Fruit fly (Drosophila melanogaster): ENCODE data around the gene Cpr62Bc.

Gene Cpr62Bc

dm6 chr3L:1856467-1857350 is 14.8 kb upstream of the Cpr62Bc start, which contains the start of gene CG12024 (continued):
- peak; percentile 15 for TF ChIP-seq CG6808 (GFP tag; optimal IDR thresholded peaks at IDR 0.05)
- peak; percentile 66 for TF ChIP-seq esn (GFP tag; optimal IDR thresholded peaks at IDR 0.05)
- peak; percentile 42 for TF ChIP-seq Sox15 (GFP tag; optimal IDR thresholded peaks at IDR 0.05)
- no peak for TF ChIP-seq Eip93F (GFP tag; optimal IDR thresholded peaks at IDR 0.05)
- TF ChIP-seq Met (GFP tag; optimal IDR thresholded peaks at IDR 0.05), result peak; percentile 69
- TF ChIP-seq CG16779 (tag; optimal IDR thresholded peaks at IDR 0.05), result no peak
- TF ChIP-seq Ets21C (GFP tag; optimal IDR thresholded peaks at IDR 0.05), result peak; percentile 49
- TF ChIP-seq CG6163 (GFP tag; IDR thresholded peaks at IDR 0.05), result no peak
- peak; percentile 17 for TF ChIP-seq Lpt (GFP tag; optimal IDR thresholded peaks at IDR 0.05)
- TF ChIP-seq CG8319 (GFP tag; optimal IDR thresholded peaks at IDR 0.05), result peak; percentile 20
- peak; percentile 39 for TF ChIP-seq dac (GFP tag; optimal IDR thresholded peaks at IDR 0.05)
- TF ChIP-seq net (GFP tag; optimal IDR thresholded peaks at IDR 0.05), result peak; percentile 10
- TF ChIP-seq salr (GFP tag; optimal IDR thresholded peaks at IDR 0.05), result no peak
- peak; percentile 71 for TF ChIP-seq CG32006 (GFP tag; optimal IDR thresholded peaks at IDR 0.05)
- TF ChIP-seq Hr4 (GFP tag; optimal IDR thresholded peaks at IDR 0.05), result peak; percentile 75
- peak in 1 of 2 experiments; percentile 4 for TF ChIP-seq ss (GFP tag; optimal IDR thresholded peaks at IDR 0.05)
- TF ChIP-seq fd59A (GFP tag; optimal IDR thresholded peaks at IDR 0.05), result no peak
- TF ChIP-seq Hr38 (GFP tag; optimal IDR thresholded peaks at IDR 0.05), result no peak
- peak; percentile 76 for TF ChIP-seq pdm3 (GFP tag; optimal IDR thresholded peaks at IDR 0.05)
- TF ChIP-seq CG9139 (GFP tag; optimal IDR thresholded peaks at IDR 0.05), result no peak

dm6 chr3L:1855491-1855890 is 13.6 kb upstream of the Cpr62Bc start, which contains the start of gene CNMa:
Gene CNMa (minus strand): TSS chr3L:1855591.
- TF ChIP-seq cyc (GFP tag; optimal IDR thresholded peaks at IDR 0.05) (no peak), svp (GFP tag) (peak; percentile 36)

dm6 chr3L:1853277-1853676 is 11.4 kb upstream of the Cpr62Bc start:
- TF ChIP-seq CG34406 (GFP tag; optimal IDR thresholded peaks at IDR 0.05), result no peak
- TF ChIP-seq svp (GFP tag), result peak; percentile 96

- TF ChIP-seq CG10669 (GFP tag; optimal IDR thresholded peaks at IDR 0.05) (no peak), CG6792 (GFP tag; optimal IDR thresholded peaks at IDR 0.05) (no peak), net (GFP tag; optimal IDR thresholded peaks at IDR 0.05) (no peak), CG3919 (GFP tag; optimal IDR thresholded peaks at IDR 0.05) (no peak), Hr38 (GFP tag; optimal IDR thresholded peaks at IDR 0.05) (no peak), CG11294 (GFP tag; IDR thresholded peaks at IDR 0.05) (no peak), CG6854 (GFP tag; optimal IDR thresholded peaks at IDR 0.05) (no peak), CG6163 (GFP tag; IDR thresholded peaks at IDR 0.05) (no peak), CG4318 (GFP tag; optimal IDR thresholded peaks at IDR 0.05) (no peak), CG15336 (GFP tag; IDR thresholded peaks at IDR 0.05) (no peak), Blimp-1 (GFP tag; optimal IDR thresholded peaks at IDR 0.05) (no peak)
These were observed 8.6 kb upstream of the Cpr62Bc start for dm6 chr3L:1850498-1850897.

- TF ChIP-seq CG3032 (tag; optimal IDR thresholded peaks at IDR 0.05) (no peak), CG32006 (GFP tag; optimal IDR thresholded peaks at IDR 0.05) (peak; percentile 72), Hr4 (GFP tag; optimal IDR thresholded peaks at IDR 0.05) (peak; percentile 72), CG31627 (GFP tag; optimal IDR thresholded peaks at IDR 0.05) (no peak), Blimp-1 (GFP tag; optimal IDR thresholded peaks at IDR 0.05) (no peak), topi (GFP tag; optimal IDR thresholded peaks at IDR 0.05) (no peak), eg (GFP tag; IDR thresholded peaks at IDR 0.05) (peak; percentile 90), ss (GFP tag; optimal IDR thresholded peaks at IDR 0.05) (no peak), lz (GFP tag; optimal IDR thresholded peaks at IDR 0.05) (no peak), CG10631 (GFP tag; optimal IDR thresholded peaks at IDR 0.05) (no peak), CG6808 (GFP tag; optimal IDR thresholded peaks at IDR 0.05) (no peak), esn (GFP tag; optimal IDR thresholded peaks at IDR 0.05) (no peak), CG11294 (GFP tag; IDR thresholded peaks at IDR 0.05) (peak; percentile 63; the same call in 1 of the 2 replicates), net (GFP tag; optimal IDR thresholded peaks at IDR 0.05) (no peak), fd59A (GFP tag; optimal IDR thresholded peaks at IDR 0.05) (no peak), CG10669 (GFP tag; optimal IDR thresholded peaks at IDR 0.05) (no peak), Ets96B (tag; optimal IDR thresholded peaks at IDR 0.05) (no peak), OdsH (GFP tag; optimal IDR thresholded peaks at IDR 0.05) (peak; percentile 21), dsx (GFP tag; optimal IDR thresholded peaks at IDR 0.05; ENCODE audit: poor library complexity, severe bottlenecking) (no peak), CG4318 (GFP tag; optimal IDR thresholded peaks at IDR 0.05) (peak; percentile 15), CG8319 (GFP tag; optimal IDR thresholded peaks at IDR 0.05) (no peak), Eip75B (GFP tag; optimal IDR thresholded peaks at IDR 0.05) (no peak)
These were observed 2.7 kb upstream of the Cpr62Bc start for dm6 chr3L:1844600-1844999.

Measured in whole organism, prepupa.